Fruit fly (Drosophila melanogaster) whole organism, embryonic: Measurements from ENCODE around the gene Tnpo.

Source experiments
- Abd-B ChIP-seq: fragments of 200-800 bp; sonication (Bioruptor generic); optimal IDR thresholded peaks from 2 replicates; lab custom pipeline; 2018; ENCODE audit warnings: missing biosample characterization, mild to moderate bottlenecking, missing genetic modification characterization, moderate library complexity
- B-H2 ChIP-seq: fragments of 200-800 bp; sonication (Bioruptor generic); optimal IDR thresholded peaks from 2 replicates; lab custom pipeline; 2018; ENCODE audit warnings: missing biosample characterization, mild to moderate bottlenecking, missing genetic modification characterization
- CG11696 ChIP-seq: fragments of 200-800 bp; sonication (Bioruptor generic); IDR thresholded peaks from 2 replicates; pipeline ENCODE4 v1.3.6; 2022; ENCODE audit warnings: missing biosample characterization, missing genetic modification characterization
- CG15269 ChIP-seq: fragments of 200-800 bp; sonication (Bioruptor generic); optimal IDR thresholded peaks from 2 replicates; lab custom pipeline; 2018; ENCODE audit warnings: missing biosample characterization, mild to moderate bottlenecking, missing genetic modification characterization, moderate library complexity
- CG16815 ChIP-seq: fragments of 200-800 bp; sonication (Bioruptor generic); optimal IDR thresholded peaks from 3 replicates; lab custom pipeline; 2017; ENCODE audit warnings: missing biosample characterization, mild to moderate bottlenecking, missing genetic modification characterization
- CG17361 ChIP-seq: fragments of 200-800 bp; sonication (Bioruptor generic); IDR thresholded peaks from 3 replicates; pipeline ENCODE4 v1.3.6; 2022; ENCODE audit warnings: missing biosample characterization, missing genetic modification characterization
- CG2712 ChIP-seq: fragments of 200-800 bp; optimal IDR thresholded peaks from 3 replicates; lab custom pipeline; 2019; ENCODE audit warnings: missing biosample characterization, mild to moderate bottlenecking, missing genetic modification characterization, moderate library complexity
- CG2889 ChIP-seq: fragments of 200-800 bp; sonication (Bioruptor generic); IDR thresholded peaks from 3 replicates; pipeline ENCODE4 v1.3.6; 2022; ENCODE audit warnings: missing biosample characterization, missing genetic modification characterization
- CG3281 ChIP-seq: fragments of 200-800 bp; sonication (Bioruptor generic); optimal IDR thresholded peaks from 3 replicates; lab custom pipeline; 2017; ENCODE audit warnings: missing biosample characterization, mild to moderate bottlenecking, missing genetic modification characterization
- CG3407 ChIP-seq: fragments of 200-800 bp; sonication (Bioruptor generic); optimal IDR thresholded peaks from 2 replicates; lab custom pipeline; 2018; ENCODE audit warnings: missing biosample characterization, mild to moderate bottlenecking, missing genetic modification characterization
- CG4730 ChIP-seq: fragments of 200-800 bp; sonication (Bioruptor generic); IDR thresholded peaks from 2 replicates; pipeline ENCODE4 v1.3.6; 2022; ENCODE audit warnings: missing biosample characterization, missing genetic modification characterization
- CG7271 ChIP-seq: fragments of 200-800 bp; sonication (Bioruptor generic); optimal IDR thresholded peaks from 2 replicates; lab custom pipeline; 2018; ENCODE audit warnings: missing biosample characterization, mild to moderate bottlenecking, missing genetic modification characterization, moderate library complexity
- CG7786 ChIP-seq: fragments of 200-800 bp; sonication (Bioruptor generic); optimal IDR thresholded peaks from 2 replicates; lab custom pipeline; 2016; ENCODE audit warnings: missing biosample characterization, missing genetic modification characterization
- CG9437 ChIP-seq: fragments of 200-800 bp; sonication (Bioruptor generic); optimal IDR thresholded peaks from 2 replicates; lab custom pipeline; 2018; ENCODE audit warnings: missing biosample characterization, mild to moderate bottlenecking, missing genetic modification characterization
- CG9876 ChIP-seq: fragments of 200-800 bp; sonication (Bioruptor generic); optimal IDR thresholded peaks from 2 replicates; lab custom pipeline; 2016; ENCODE audit warnings: missing biosample characterization, missing genetic modification characterization
- Camta ChIP-seq: fragments of 200-800 bp; sonication (Bioruptor generic); optimal IDR thresholded peaks from 2 replicates; lab custom pipeline; 2016; ENCODE audit warnings: missing biosample characterization, missing genetic modification characterization
- Dip3 ChIP-seq: fragments of 200-800 bp; sonication (Bioruptor generic); optimal IDR thresholded peaks from 3 replicates; lab custom pipeline; 2016; ENCODE audit warnings: missing biosample characterization, missing genetic modification characterization
- Doc3 ChIP-seq: fragments of 200-800 bp; sonication (Bioruptor generic); IDR thresholded peaks from 3 replicates; pipeline ENCODE4 v1.3.6; 2022; ENCODE audit warnings: missing biosample characterization, missing genetic modification characterization; ENCODE audit not compliant: partially characterized antibody
- E2f2 ChIP-seq: fragments of 200-800 bp; sonication (Bioruptor generic); IDR thresholded peaks from 2 replicates; pipeline ENCODE4 v1.3.6; 2022; ENCODE audit warnings: missing biosample characterization, missing genetic modification characterization
- GATAe ChIP-seq: fragments of 200-800 bp; sonication (Bioruptor generic); conservative IDR thresholded peaks from 2 replicates; pipeline ENCODE4 v1.3.6; 2022; ENCODE audit warnings: missing biosample characterization, missing genetic modification characterization
- H2.0 ChIP-seq: fragments of 200-800 bp; sonication (Bioruptor generic); IDR thresholded peaks from 2 replicates; pipeline ENCODE4 v1.3.6; 2022; ENCODE audit warnings: missing biosample characterization, missing genetic modification characterization
- Hmx ChIP-seq: fragments of 200-800 bp; sonication (Bioruptor generic); optimal IDR thresholded peaks from 2 replicates; lab custom pipeline; 2016; ENCODE audit warnings: missing biosample characterization, missing genetic modification characterization
- MBD-R2 ChIP-seq: fragments of 200-800 bp; sonication (Bioruptor generic); IDR thresholded peaks from 2 replicates; pipeline ENCODE4 v1.3.6; 2022; ENCODE audit warnings: missing biosample characterization, missing genetic modification characterization
- Myb ChIP-seq: fragments of 200-800 bp; sonication (Bioruptor generic); optimal IDR thresholded peaks from 2 replicates; lab custom pipeline; 2016; ENCODE audit warnings: missing biosample characterization, missing genetic modification characterization
- Neu2 ChIP-seq: fragments of 200-800 bp; sonication (Bioruptor generic); optimal IDR thresholded peaks from 3 replicates; lab custom pipeline; 2016; ENCODE audit warnings: missing biosample characterization, missing genetic modification characterization, borderline replicate concordance
- Sry-β ChIP-seq: fragments of 200-800 bp; sonication (Bioruptor generic); optimal IDR thresholded peaks from 2 replicates; lab custom pipeline; 2018; ENCODE audit warnings: missing biosample characterization, mild to moderate bottlenecking, missing genetic modification characterization, moderate library complexity
- ase ChIP-seq: fragments of 200-800 bp; sonication (Bioruptor generic); IDR thresholded peaks from 3 replicates; pipeline ENCODE4 v1.3.6; 2022; ENCODE audit warnings: missing biosample characterization, missing genetic modification characterization
- ash1 ChIP-seq: fragments of 200-800 bp; sonication (Bioruptor generic); optimal IDR thresholded peaks from 2 replicates; lab custom pipeline; 2018; ENCODE audit warnings: missing biosample characterization, mild to moderate bottlenecking, missing genetic modification characterization
- cas ChIP-seq: fragments of 200-800 bp; sonication (Bioruptor generic); IDR thresholded peaks from 2 replicates; pipeline ENCODE4 v1.3.6; 2022; ENCODE audit warnings: missing biosample characterization, missing genetic modification characterization
- chinmo ChIP-seq: fragments of 200-800 bp; sonication (Bioruptor generic); IDR thresholded peaks from 4 replicates; pipeline ENCODE4 v1.3.6; 2022; ENCODE audit warnings: missing biosample characterization, missing genetic modification characterization; ENCODE audit not compliant: partially characterized antibody
- dan ChIP-seq: fragments of 200-800 bp; sonication (Bioruptor generic); IDR thresholded peaks from 2 replicates; pipeline ENCODE4 v1.3.6; 2022; ENCODE audit warnings: missing biosample characterization, missing genetic modification characterization
- danr ChIP-seq: fragments of 200-800 bp; sonication (Bioruptor generic); IDR thresholded peaks from 2 replicates; pipeline ENCODE4 v1.3.6; 2022; ENCODE audit warnings: missing biosample characterization, missing genetic modification characterization
- fd3F ChIP-seq: fragments of 200-800 bp; sonication (Bioruptor generic); optimal IDR thresholded peaks from 2 replicates; lab custom pipeline; 2018; ENCODE audit warnings: missing biosample characterization, mild to moderate bottlenecking, missing genetic modification characterization, moderate library complexity
- gfzf ChIP-seq: fragments of 200-800 bp; sonication (Bioruptor generic); optimal IDR thresholded peaks from 2 replicates; lab custom pipeline; 2016; ENCODE audit warnings: missing biosample characterization, mild to moderate bottlenecking, missing genetic modification characterization, moderate library complexity
- hb ChIP-seq: fragments of 200-800 bp; sonication (Bioruptor generic); IDR thresholded peaks from 3 replicates; pipeline ENCODE4 v1.3.6; 2022; ENCODE audit warnings: missing biosample characterization, missing genetic modification characterization; ENCODE audit not compliant: partially characterized antibody
- hth ChIP-seq: fragments of >200 bp; optimal IDR thresholded peaks from 2 replicates; lab custom pipeline; 2017; ENCODE audit warnings: inconsistent platforms
- jing ChIP-seq: fragments of 200-800 bp; sonication (Bioruptor generic); optimal IDR thresholded peaks from 2 replicates; lab custom pipeline; 2018; ENCODE audit warnings: missing biosample characterization, mild to moderate bottlenecking, missing genetic modification characterization
- kni ChIP-seq: fragments of 200-800 bp; sonication (Bioruptor generic); optimal IDR thresholded peaks from 3 replicates; lab custom pipeline; 2017; ENCODE audit warnings: mild to moderate bottlenecking, missing biosample characterization, missing genetic modification reagents, missing genetic modification characterization
- knrl ChIP-seq: fragments of 200-800 bp; sonication (Bioruptor generic); IDR thresholded peaks from 3 replicates; pipeline ENCODE4 v1.3.6; 2022; ENCODE audit warnings: missing biosample characterization, missing genetic modification characterization; ENCODE audit not compliant: partially characterized antibody
- mirr ChIP-seq: fragments of 200-800 bp; sonication (Bioruptor generic); optimal IDR thresholded peaks from 3 replicates; lab custom pipeline; 2018; ENCODE audit warnings: missing biosample characterization, mild to moderate bottlenecking, missing genetic modification characterization
- mld ChIP-seq: fragments of 200-800 bp; sonication (Bioruptor generic); IDR thresholded peaks from 3 replicates; pipeline ENCODE4 v1.3.6; 2022; ENCODE audit warnings: missing biosample characterization, missing genetic modification characterization; ENCODE audit not compliant: partially characterized antibody
- onecut ChIP-seq: fragments of 200-800 bp; sonication (Bioruptor generic); IDR thresholded peaks from 2 replicates; pipeline ENCODE4 v1.3.6; 2022; ENCODE audit warnings: missing biosample characterization, missing genetic modification characterization
- p53 ChIP-seq: fragments of 200-800 bp; sonication (Bioruptor generic); optimal IDR thresholded peaks from 2 replicates; lab custom pipeline; 2016; ENCODE audit warnings: missing biosample characterization, missing genetic modification characterization
- pho ChIP-seq: fragments of 200-800 bp; sonication (Bioruptor generic); optimal IDR thresholded peaks from 2 replicates; lab custom pipeline; 2016; ENCODE audit warnings: missing biosample characterization, missing genetic modification characterization
- pum ChIP-seq: fragments of 200-800 bp; sonication (Bioruptor generic); optimal IDR thresholded peaks from 2 replicates; lab custom pipeline; 2016; ENCODE audit warnings: missing biosample characterization, missing genetic modification characterization
- scrt ChIP-seq: fragments of 200-800 bp; sonication (Bioruptor generic); optimal IDR thresholded peaks from 2 replicates; lab custom pipeline; 2018; ENCODE audit warnings: missing biosample characterization, mild to moderate bottlenecking, missing genetic modification characterization, moderate library complexity
- sd ChIP-seq: fragments of 200-800 bp; sonication (Bioruptor generic); optimal IDR thresholded peaks from 3 replicates; lab custom pipeline; 2018; ENCODE audit warnings: missing biosample characterization, mild to moderate bottlenecking, missing genetic modification characterization, moderate library complexity
- vvl ChIP-seq: fragments of 200-800 bp; sonication (Bioruptor generic); IDR thresholded peaks from 2 replicates; pipeline ENCODE4 v1.3.6; 2022; ENCODE audit warnings: missing biosample characterization, missing genetic modification characterization
- wor ChIP-seq: fragments of 200-800 bp; sonication (Bioruptor generic); IDR thresholded peaks from 2 replicates; pipeline ENCODE4 v1.3.6; 2022; ENCODE audit warnings: missing biosample characterization, missing genetic modification characterization

The Tnpo gene

dm6 chr3L:6192822-6193555 is at the start of gene Tnpo, which contains the start of gene Sf3b6 (continued):
- peak; percentile 41 for TF ChIP-seq CG7786
- TF ChIP-seq MBD-R2: peak; percentile 79
- peak; percentile 74 for TF ChIP-seq fd3F (GFP tag; lab: Kevin White, UChicago)
- peak; percentile 64 for TF ChIP-seq CG9876 (GFP tag; lab: Kevin White, UChicago)
- TF ChIP-seq Neu2 (GFP tag; lab: Kevin White, UChicago): no peak
- no peak for TF ChIP-seq mirr (GFP tag; lab: Kevin White, UChicago)
- peak; percentile 31; the same call in 1 of the 2 replicates for TF ChIP-seq CG11696 (GFP tag; lab: Robert Waterston, UW)
- no peak for TF ChIP-seq hth (lab: Kevin White, UChicago)
- TF ChIP-seq chinmo (GFP tag; lab: Robert Waterston, UW): no peak
- TF ChIP-seq dan (GFP tag; lab: Robert Waterston, UW): peak; percentile 49; the same call in 1 of the 2 replicates
- peak; percentile 69 for TF ChIP-seq CG4730 (GFP tag; lab: Robert Waterston, UW)
- TF ChIP-seq cas (GFP tag; lab: Robert Waterston, UW): 0 out of 2 replicates have a peak, but pooled peaks have one; percentile 44
- TF ChIP-seq jing: no peak
- peak; percentile 60 for TF ChIP-seq Myb (GFP tag; lab: Kevin White, UChicago)
- peak; percentile 79 for TF ChIP-seq pho (GFP tag; lab: Kevin White, UChicago)
- peak; percentile 79 for TF ChIP-seq wor
- TF ChIP-seq Camta (GFP tag; lab: Kevin White, UChicago): peak; percentile 69
- peak; percentile 76 for TF ChIP-seq CG9437 (GFP tag; lab: Kevin White, UChicago)
- TF ChIP-seq GATAe: 0 out of 2 replicates have a peak, but pooled peaks have one; percentile 19
- TF ChIP-seq B-H2 (GFP tag; lab: Kevin White, UChicago): peak; percentile 63
- TF ChIP-seq gfzf: peak; percentile 79
- peak; percentile 71; the same call in 1 of the 2 replicates for TF ChIP-seq danr (GFP tag; lab: Robert Waterston, UW)
- peak; percentile 88 for TF ChIP-seq vvl (GFP tag; lab: Robert Waterston, UW)
- peak; percentile 55; the same call in 1 of the 3 replicates for TF ChIP-seq Doc3 (GFP tag; lab: Robert Waterston, UW)
- TF ChIP-seq CG3281 (GFP tag; lab: Kevin White, UChicago): no peak
- peak; percentile 76 for TF ChIP-seq knrl (GFP tag; lab: Robert Waterston, UW)
- no peak for TF ChIP-seq Abd-B (GFP tag; lab: Kevin White, UChicago)
- peak; percentile 54 for TF ChIP-seq CG7271
- no peak for TF ChIP-seq ash1 (GFP tag; lab: Kevin White, UChicago)
- TF ChIP-seq kni (GFP tag; lab: Kevin White, UChicago): no peak
- TF ChIP-seq mld: 0 out of 3 replicates have a peak, but pooled peaks have one; percentile 12
- no peak for TF ChIP-seq hb (GFP tag; lab: Robert Waterston, UW)
- peak; percentile 89 for TF ChIP-seq CG16815 (GFP tag; lab: Kevin White, UChicago)
- TF ChIP-seq onecut (GFP tag; lab: Robert Waterston, UW): no peak
- no peak; the same call in 1 of the 3 replicates for TF ChIP-seq CG17361 (GFP tag; lab: Robert Waterston, UW)
- TF ChIP-seq scrt (GFP tag; lab: Kevin White, UChicago): peak; percentile 65
- TF ChIP-seq H2.0 (GFP tag; lab: Robert Waterston, UW): peak; percentile 66; the same call in 1 of the 2 replicates
- peak; percentile 35 for TF ChIP-seq p53
- TF ChIP-seq CG2889 (GFP tag; lab: Robert Waterston, UW): peak; percentile 40; the same call in 1 of the 3 replicates
- no peak for TF ChIP-seq CG15269
- TF ChIP-seq E2f2 (GFP tag; lab: Robert Waterston, UW): peak; percentile 65
- TF ChIP-seq Sry-β: peak; percentile 70
- TF ChIP-seq sd (tag; lab: Kevin White, UChicago): no peak
- peak; percentile 68 for TF ChIP-seq Hmx
- peak; percentile 68 for TF ChIP-seq ase (GFP tag; lab: Robert Waterston, UW)
- peak; percentile 78 for TF ChIP-seq pum (GFP tag; lab: Kevin White, UChicago)
- no peak for TF ChIP-seq CG3407 (GFP tag; lab: Kevin White, UChicago)
- TF ChIP-seq CG2712: peak; percentile 88
- TF ChIP-seq Dip3 (GFP tag; lab: Kevin White, UChicago): peak; percentile 77
